Fruit fly (Drosophila melanogaster) Kc167 (cell line): Measurements from ENCODE around the gene CG13933.

Source experiments
- insv ChIP-seq: fragments of >200 bp; optimal IDR thresholded peaks from 3 replicates; lab custom pipeline; 2018; ENCODE audit warnings: missing external identifiers
- psq ChIP-seq: fragments of >200 bp; optimal IDR thresholded peaks from 2 replicates; lab custom pipeline; 2017; ENCODE audit warnings: missing external identifiers

DNA sequence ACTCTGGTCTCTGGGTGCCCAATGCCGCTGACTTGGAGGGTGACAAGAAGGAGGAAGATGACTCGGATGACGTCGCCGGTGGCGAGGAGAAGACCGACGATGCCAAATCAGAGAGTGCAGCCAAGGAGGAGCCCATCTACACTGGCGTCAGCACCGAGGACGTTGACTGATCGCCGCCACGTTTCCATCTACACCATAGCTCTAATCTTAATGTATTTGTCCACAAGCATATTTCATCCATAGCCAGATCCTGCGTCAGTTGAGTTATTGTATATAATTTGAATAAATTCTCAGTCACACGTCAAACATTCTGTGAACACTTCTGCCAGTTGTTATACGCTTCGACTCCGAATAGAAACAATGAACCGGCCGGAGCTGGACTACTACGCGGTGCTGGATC, 22.1 kb upstream of the CG13933 start, which contains the start of gene CG12020:
- TF ChIP-seq insv (lab: Kevin White, UChicago) = no peak
- no peak for TF ChIP-seq psq
